Worm (Caenorhabditis elegans): ENCODE data around the gene nspc-3.

DNA sequence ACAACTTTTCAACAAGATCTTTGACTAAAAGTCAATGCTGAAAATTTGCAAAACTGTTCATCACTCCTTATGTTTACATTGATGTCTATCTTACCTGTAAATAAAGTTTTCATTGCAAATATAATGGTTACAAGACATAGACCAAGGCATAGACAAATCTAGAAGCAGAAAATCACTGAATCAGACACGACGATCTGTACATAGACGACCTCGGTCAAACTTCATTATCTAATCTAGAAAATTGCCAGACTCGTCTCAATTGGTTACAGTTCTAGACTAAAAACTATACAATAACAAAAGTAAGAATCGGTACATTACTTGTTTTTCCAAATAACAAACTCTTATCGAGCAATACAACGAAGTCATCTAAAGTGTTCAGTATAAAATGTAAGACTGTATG, 36.0 kb upstream of the nspc-3 start, which contains the start of gene grd-4:
- TF ChIP-seq unc-39 (tag; optimal IDR thresholded peaks at IDR 0.05) (no peak), nhr-28 (tag; optimal IDR thresholded peaks at IDR 0.05) (no peak), nhr-76 (tag; optimal IDR thresholded peaks at IDR 0.05) (no peak), mep-1 (tag; optimal IDR thresholded peaks at IDR 0.05) (no peak), unc-120 (tag; optimal IDR thresholded peaks at IDR 0.05; ENCODE audit: poor library complexity, severe bottlenecking) (no peak), ceh-83 (GFP tag; optimal IDR thresholded peaks at IDR 0.05) (no peak)
